Fruit fly (Drosophila melanogaster) whole organism, embryonic: ENCODE results near the gene Gmppb.

Source experiments
- CG1024 ChIP-seq: fragments of 200-800 bp; sonication (Bioruptor generic); IDR thresholded peaks from 2 replicates; pipeline ENCODE4 v1.3.6; 2022; ENCODE audit warnings: missing biosample characterization, missing genetic modification characterization
- CG10267 ChIP-seq: fragments of 200-800 bp; sonication (Bioruptor generic); optimal IDR thresholded peaks from 2 replicates; lab custom pipeline; 2018; ENCODE audit warnings: missing biosample characterization, mild to moderate bottlenecking, missing genetic modification characterization, moderate library complexity
- CG10565 ChIP-seq: fragments of 200-800 bp; sonication (Bioruptor generic); optimal IDR thresholded peaks from 3 replicates; lab custom pipeline; 2016; ENCODE audit warnings: missing biosample characterization, mild to moderate bottlenecking, missing genetic modification characterization
- CG11398 ChIP-seq: fragments of 200-800 bp; sonication (Bioruptor generic); optimal IDR thresholded peaks from 2 replicates; lab custom pipeline; 2016; ENCODE audit warnings: missing biosample characterization, missing genetic modification characterization
- CG12104 ChIP-seq: fragments of 200-800 bp; sonication (Bioruptor generic); optimal IDR thresholded peaks from 3 replicates; lab custom pipeline; 2016; ENCODE audit warnings: missing biosample characterization, missing genetic modification characterization
- CG12236 ChIP-seq: fragments of 200-800 bp; sonication (Bioruptor generic); optimal IDR thresholded peaks from 2 replicates; lab custom pipeline; 2016; ENCODE audit warnings: missing biosample characterization, missing genetic modification characterization
- CG12299 ChIP-seq: fragments of 200-800 bp; sonication (Bioruptor generic); optimal IDR thresholded peaks from 2 replicates; lab custom pipeline; 2018; ENCODE audit warnings: missing biosample characterization, mild to moderate bottlenecking, missing genetic modification characterization
- CG1233 ChIP-seq: fragments of 200-800 bp; sonication (Bioruptor generic); optimal IDR thresholded peaks from 4 replicates; lab custom pipeline; 2018; ENCODE audit warnings: missing biosample characterization, mild to moderate bottlenecking, missing genetic modification characterization
- CG12942 ChIP-seq: fragments of 200-800 bp; sonication (Bioruptor generic); optimal IDR thresholded peaks from 3 replicates; lab custom pipeline; 2016; ENCODE audit warnings: missing biosample characterization, missing genetic modification characterization
- CG15073 ChIP-seq: fragments of 200-800 bp; sonication (Bioruptor generic); optimal IDR thresholded peaks from 2 replicates; lab custom pipeline; 2016; ENCODE audit warnings: missing biosample characterization, missing genetic modification characterization
- CG2889 ChIP-seq: fragments of 200-800 bp; sonication (Bioruptor generic); IDR thresholded peaks from 3 replicates; pipeline ENCODE4 v1.3.6; 2022; ENCODE audit warnings: missing biosample characterization, missing genetic modification characterization
- CG31224 ChIP-seq: fragments of 200-800 bp; sonication (Bioruptor generic); IDR thresholded peaks from 2 replicates; pipeline ENCODE4 v1.3.6; 2022; ENCODE audit warnings: missing biosample characterization, missing genetic modification characterization
- CG33213 ChIP-seq: fragments of 200-800 bp; sonication (Bioruptor generic); optimal IDR thresholded peaks from 3 replicates; lab custom pipeline; 2016; ENCODE audit warnings: missing biosample characterization, missing genetic modification characterization
- CG33557 ChIP-seq: fragments of 200-800 bp; sonication (Bioruptor generic); optimal IDR thresholded peaks from 2 replicates; lab custom pipeline; 2019; ENCODE audit warnings: missing biosample characterization, mild to moderate bottlenecking, missing genetic modification characterization, moderate library complexity
- CG3726 ChIP-seq: fragments of 200-800 bp; sonication (Bioruptor generic); IDR thresholded peaks from 3 replicates; pipeline ENCODE4, ENCODE4 v1.3.6; 2022; ENCODE audit warnings: missing biosample characterization, missing genetic modification characterization
- CG6854 ChIP-seq: fragments of 200-800 bp; sonication (Bioruptor generic); optimal IDR thresholded peaks from 3 replicates; lab custom pipeline; 2017; ENCODE audit warnings: missing biosample characterization, mild to moderate bottlenecking, missing genetic modification characterization
- CG8290 ChIP-seq, 3 experiments: fragments of 200-800 bp; sonication (Bioruptor generic); optimal IDR thresholded peaks; 2 replicates each; lab custom pipeline; 2016 to 2019; ENCODE audit warnings: missing biosample characterization in 3 of 3, missing genetic modification characterization in 3 of 3, mild to moderate bottlenecking in 2 of 3, moderate library complexity in 1 of 3
- CG8359 ChIP-seq: fragments of 200-800 bp; sonication (Bioruptor generic); optimal IDR thresholded peaks from 2 replicates; lab custom pipeline; 2017; ENCODE audit warnings: missing biosample characterization, mild to moderate bottlenecking, missing genetic modification characterization, borderline replicate concordance
- CG8388 ChIP-seq: fragments of 200-800 bp; sonication (Bioruptor generic); optimal IDR thresholded peaks from 2 replicates; lab custom pipeline; 2019; ENCODE audit warnings: missing biosample characterization, mild to moderate bottlenecking, missing genetic modification characterization, moderate library complexity
- CG8944 ChIP-seq: fragments of 200-800 bp; sonication (Bioruptor generic); optimal IDR thresholded peaks from 3 replicates; lab custom pipeline; 2016; ENCODE audit warnings: missing biosample characterization, missing genetic modification characterization
- CHES-1-like ChIP-seq: fragments of 200-800 bp; sonication (Bioruptor generic); optimal IDR thresholded peaks from 2 replicates; lab custom pipeline; 2016; ENCODE audit warnings: missing biosample characterization, missing genetic modification characterization
- CTCF ChIP-seq: fragments of 200-800 bp; sonication (Bioruptor generic); optimal IDR thresholded peaks from 2 replicates; lab custom pipeline; 2017; ENCODE audit warnings: missing biosample characterization, mild to moderate bottlenecking, missing genetic modification characterization, moderate library complexity
- Dip3 ChIP-seq: fragments of 200-800 bp; sonication (Bioruptor generic); optimal IDR thresholded peaks from 3 replicates; lab custom pipeline; 2016; ENCODE audit warnings: missing biosample characterization, missing genetic modification characterization
- Doc2 ChIP-seq: fragments of 200-800 bp; sonication (Bioruptor generic); IDR thresholded peaks from 2 replicates; pipeline ENCODE4 v1.3.6; 2022; ENCODE audit warnings: missing biosample characterization, missing genetic modification characterization
- Dp ChIP-seq: fragments of 200-800 bp; sonication (Bioruptor generic); optimal IDR thresholded peaks from 2 replicates; lab custom pipeline; 2018; ENCODE audit warnings: missing biosample characterization, mild to moderate bottlenecking, missing genetic modification characterization, moderate library complexity
- Fer3 ChIP-seq: fragments of 200-800 bp; sonication (Bioruptor generic); optimal IDR thresholded peaks from 2 replicates; lab custom pipeline; 2018; ENCODE audit warnings: missing biosample characterization, mild to moderate bottlenecking, missing genetic modification characterization, moderate library complexity
- HLH54F ChIP-seq: fragments of 200-800 bp; sonication (Bioruptor generic); optimal IDR thresholded peaks from 3 replicates; lab custom pipeline; 2016; ENCODE audit warnings: missing biosample characterization, missing genetic modification characterization
- HmgD ChIP-seq: fragments of 200-800 bp; sonication (Bioruptor generic); optimal IDR thresholded peaks from 3 replicates; lab custom pipeline; 2016; ENCODE audit warnings: missing biosample characterization, missing genetic modification characterization
- HmgZ ChIP-seq: fragments of 200-800 bp; sonication (Bioruptor generic); optimal IDR thresholded peaks from 2 replicates; lab custom pipeline; 2018; ENCODE audit warnings: missing biosample characterization, mild to moderate bottlenecking, missing genetic modification characterization
- Opbp ChIP-seq: fragments of 200-800 bp; sonication (Bioruptor generic); IDR thresholded peaks from 3 replicates; pipeline ENCODE4 v1.3.6; 2022; ENCODE audit warnings: missing biosample characterization, missing genetic modification characterization; ENCODE audit not compliant: partially characterized antibody
- Poxn ChIP-seq: fragments of 200-800 bp; sonication (Bioruptor generic); IDR thresholded peaks from 2 replicates; pipeline ENCODE4 v1.3.6; 2022; ENCODE audit warnings: missing biosample characterization, missing genetic modification characterization
- Trl ChIP-seq, 3 experiments: fragments of >200 bp in 2 of 3; fragments of 200-800 bp in 1 of 3; sonication (Bioruptor generic) in 1 of 3; optimal IDR thresholded peaks; 2 replicates in 1 of 3; 3 replicates in 2 of 3; lab custom pipeline; 2016 to 2017; ENCODE audit warnings: missing biosample characterization in 1 of 3, missing genetic modification characterization in 1 of 3
- Xrp1 ChIP-seq: fragments of 200-800 bp; sonication (Bioruptor generic); IDR thresholded peaks from 2 replicates; pipeline ENCODE4 v1.3.6; 2022; ENCODE audit warnings: missing biosample characterization, missing genetic modification characterization
- YL-1 ChIP-seq: fragments of 200-800 bp; sonication (Bioruptor generic); optimal IDR thresholded peaks from 3 replicates; lab custom pipeline; 2017; ENCODE audit warnings: missing biosample characterization, mild to moderate bottlenecking, missing genetic modification characterization
- al ChIP-seq: fragments of 200-800 bp; sonication (Bioruptor generic); IDR thresholded peaks from 2 replicates; pipeline ENCODE4 v1.3.6; 2022; ENCODE audit warnings: missing biosample characterization, missing genetic modification characterization
- ato ChIP-seq: fragments of 200-800 bp; sonication (Bioruptor generic); IDR thresholded peaks from 2 replicates; pipeline ENCODE4 v1.3.6; 2022; ENCODE audit warnings: missing biosample characterization, missing genetic modification characterization; ENCODE audit not compliant: partially characterized antibody
- az2 ChIP-seq: fragments of 200-800 bp; sonication (Bioruptor generic); optimal IDR thresholded peaks from 3 replicates; lab custom pipeline; 2016; ENCODE audit warnings: missing biosample characterization, missing genetic modification characterization
- dati ChIP-seq: fragments of 200-800 bp; sonication (Bioruptor generic); IDR thresholded peaks from 2 replicates; pipeline ENCODE4 v1.3.6; 2022; ENCODE audit warnings: missing biosample characterization, missing genetic modification characterization
- gce ChIP-seq: fragments of 200-800 bp; sonication (Bioruptor generic); IDR thresholded peaks from 3 replicates; pipeline ENCODE4 v1.3.6; 2022; ENCODE audit warnings: missing biosample characterization, missing genetic modification characterization
- gsb ChIP-seq: fragments of 200-800 bp; sonication (Bioruptor generic); IDR thresholded peaks from 2 replicates; pipeline ENCODE4 v1.3.6; 2022; ENCODE audit warnings: missing biosample characterization, missing genetic modification characterization
- her ChIP-seq: fragments of 200-800 bp; sonication (Bioruptor generic); optimal IDR thresholded peaks from 2 replicates; lab custom pipeline; 2016; ENCODE audit warnings: missing biosample characterization, missing genetic modification characterization
- insv ChIP-seq, 2 experiments: fragments of 200-800 bp; sonication (Bioruptor generic); optimal IDR thresholded peaks; 3 replicates each; lab custom pipeline; 2016 to 2018; ENCODE audit warnings: missing biosample characterization in 2 of 2, missing genetic modification characterization in 2 of 2
- knrl ChIP-seq: fragments of 200-800 bp; sonication (Bioruptor generic); IDR thresholded peaks from 3 replicates; pipeline ENCODE4 v1.3.6; 2022; ENCODE audit warnings: missing biosample characterization, missing genetic modification characterization; ENCODE audit not compliant: partially characterized antibody
- lab ChIP-seq: fragments of 200-800 bp; sonication (Bioruptor generic); optimal IDR thresholded peaks from 3 replicates; lab custom pipeline; 2017; ENCODE audit warnings: missing biosample characterization, missing genetic modification characterization, mild to moderate bottlenecking, moderate library complexity, missing genetic modification reagents
- lov ChIP-seq, 2 experiments: fragments of 200-800 bp in 1 of 2; fragments of >200 bp in 1 of 2; sonication (Bioruptor generic) in 1 of 2; IDR thresholded peaks in 1 of 2; optimal IDR thresholded peaks in 1 of 2; 2 replicates in 1 of 2; 3 replicates in 1 of 2; pipeline versions ENCODE4 v1.3.6 to Lab custom; 2017 to 2022; ENCODE audit warnings: missing biosample characterization in 1 of 2, missing genetic modification characterization in 1 of 2
- oc ChIP-seq: fragments of 200-800 bp; sonication (Bioruptor generic); optimal IDR thresholded peaks from 2 replicates; lab custom pipeline; 2018; ENCODE audit warnings: missing biosample characterization, mild to moderate bottlenecking, missing genetic modification characterization, moderate library complexity
- tap ChIP-seq: fragments of 200-800 bp; optimal IDR thresholded peaks from 3 replicates; lab custom pipeline; 2019; ENCODE audit warnings: missing biosample characterization, mild to moderate bottlenecking, missing genetic modification characterization, moderate library complexity
- trh ChIP-seq: fragments of 200-800 bp; sonication (Bioruptor generic); optimal IDR thresholded peaks from 2 replicates; lab custom pipeline; 2016; ENCODE audit warnings: missing biosample characterization, missing genetic modification characterization
- yki ChIP-seq: fragments of >200 bp; optimal IDR thresholded peaks from 3 replicates; lab custom pipeline; 2018
- zen ChIP-seq: fragments of 200-800 bp; sonication (Bioruptor generic); optimal IDR thresholded peaks from 3 replicates; lab custom pipeline; 2018; ENCODE audit warnings: missing biosample characterization, mild to moderate bottlenecking, missing genetic modification characterization, moderate library complexity
- zf30C ChIP-seq: fragments of 200-800 bp; sonication (Bioruptor generic); optimal IDR thresholded peaks from 3 replicates; lab custom pipeline; 2018; ENCODE audit warnings: missing biosample characterization, mild to moderate bottlenecking, missing genetic modification characterization

Gmppb gene

DNA sequence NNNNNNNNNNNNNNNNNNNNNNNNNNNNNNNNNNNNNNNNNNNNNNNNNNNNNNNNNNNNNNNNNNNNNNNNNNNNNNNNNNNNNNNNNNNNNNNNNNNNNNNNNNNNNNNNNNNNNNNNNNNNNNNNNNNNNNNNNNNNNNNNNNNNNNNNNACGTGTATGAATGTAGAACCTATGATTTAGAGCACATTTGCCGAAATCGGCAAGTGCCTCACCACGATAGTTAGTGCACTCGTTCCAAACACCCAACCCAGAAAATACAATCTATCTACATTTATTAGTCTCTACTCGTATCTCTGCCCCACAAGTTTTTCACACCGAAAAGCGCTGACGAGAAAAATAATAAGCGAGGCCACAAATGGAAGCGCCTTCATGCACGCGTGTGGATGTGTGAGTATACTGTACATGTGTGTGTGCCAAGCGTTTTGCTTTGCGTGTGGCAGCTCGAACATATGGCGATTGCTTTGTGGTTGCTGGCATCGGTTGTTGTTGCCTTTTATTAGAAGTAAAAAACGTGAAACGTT is 7.1 kb upstream of the Gmppb start (continued):
- TF ChIP-seq CG8388 (peak; percentile 27), CG11398 (GFP tag; lab: Kevin White, UChicago) (no peak), insv (GFP tag; optimal IDR thresholded peaks at IDR 0.05; lab: Kevin White, UChicago) (no peak), CG2889 (GFP tag; lab: Robert Waterston, UW) (0 out of 3 replicates have a peak, but pooled peaks have one; percentile 7), CG8359 (GFP tag; lab: Kevin White, UChicago) (no peak), lov (optimal IDR thresholded peaks at IDR 0.05; lab: Kevin White, UChicago) (no peak), lov (GFP tag; IDR thresholded peaks at IDR 0.05; lab: Robert Waterston, UW) (no peak), CG1024 (GFP tag; lab: Robert Waterston, UW) (no peak), HmgD (GFP tag; lab: Kevin White, UChicago) (no peak), CG33557 (GFP tag; lab: Kevin White, UChicago) (no peak), CG6854 (GFP tag; lab: Kevin White, UChicago) (no peak), zf30C (no peak), oc (tag; lab: Kevin White, UChicago) (no peak), dati (GFP tag; lab: Robert Waterston, UW) (no peak), CG8944 (no peak), Dp (GFP tag; lab: Kevin White, UChicago) (no peak), Poxn (GFP tag; lab: Robert Waterston, UW) (no peak), Dip3 (GFP tag; lab: Kevin White, UChicago) (no peak), CG15073 (no peak), CG8290 (GFP tag; optimal IDR thresholded peaks at IDR 0.05; lab: Kevin White, UChicago) (no peak), CG8290 (tag; optimal IDR thresholded peaks at IDR 0.05; lab: Kevin White, UChicago) (peak in 1 of 2 experiments; percentile 50), CG31224 (GFP tag; lab: Robert Waterston, UW) (no peak), knrl (GFP tag; lab: Robert Waterston, UW) (peak; percentile 31; the same call in 1 of the 3 replicates), CG12942 (GFP tag; lab: Kevin White, UChicago) (no peak), yki (lab: Kevin White, UChicago) (no peak), YL-1 (GFP tag; lab: Kevin White, UChicago) (no peak), tap (tag; lab: Kevin White, UChicago) (no peak), zen (tag; lab: Kevin White, UChicago) (no peak), HmgZ (tag; lab: Kevin White, UChicago) (peak; percentile 4), CG10267 (tag; lab: Kevin White, UChicago) (no peak), her (GFP tag; lab: Kevin White, UChicago) (no peak), gce (no peak), trh (no peak), CG12104 (GFP tag; lab: Kevin White, UChicago) (no peak), Opbp (no peak), Trl (optimal IDR thresholded peaks at IDR 0.05; lab: Kevin White, UChicago) (no peak), Trl (GFP tag; optimal IDR thresholded peaks at IDR 0.05; lab: Kevin White, UChicago) (no peak), CG33213 (GFP tag; lab: Kevin White, UChicago) (no peak), az2 (no peak), CG10565 (no peak), CTCF (GFP tag; lab: Kevin White, UChicago) (no peak), Fer3 (tag; lab: Kevin White, UChicago) (no peak), CG3726 (GFP tag; lab: Robert Waterston, UW) (no peak), HLH54F (GFP tag; lab: Kevin White, UChicago) (no peak), ato (no peak), lab (peak; percentile 26), CHES-1-like (GFP tag; lab: Kevin White, UChicago) (no peak), CG12299 (tag; lab: Kevin White, UChicago) (no peak), CG12236 (GFP tag; lab: Kevin White, UChicago) (no peak), Xrp1 (peak; percentile 48; the same call in 1 of the 2 replicates), Doc2 (no peak), gsb (GFP tag; lab: Robert Waterston, UW) (no peak), al (GFP tag; lab: Robert Waterston, UW) (no peak), CG1233 (GFP tag; lab: Kevin White, UChicago) (peak; percentile 16)
